Worm (Caenorhabditis elegans) whole organism, L4 larva: Measurements from ENCODE around the gene ZK632.10.
A peak's percentile ranks its signal among the peaks of the same experiment; 100 is the strongest.

Source experiments
- D1046.2 ChIP-seq: fragments of 200-800 bp; sonication (Bioruptor generic); IDR thresholded peaks from 2 replicates; pipeline ENCODE4 v1.3.6; 2022; ENCODE audit warnings: missing genetic modification characterization, missing compliant biosample characterization
- F10B5.3 ChIP-seq: sonication (generic microtip); optimal IDR thresholded peaks from 2 replicates; lab custom pipeline; 2016; ENCODE audit warnings: mild to moderate bottlenecking, missing genetic modification characterization, missing compliant biosample characterization
- F44E2.7 ChIP-seq: fragments of 200-800 bp; sonication (Bioruptor generic); IDR thresholded peaks from 2 replicates; pipeline ENCODE4 v2.1.2; 2022; ENCODE audit warnings: missing genetic modification characterization, missing compliant biosample characterization
- Y48G9A.11 ChIP-seq: fragments of 200-800 bp; sonication (Bioruptor generic); IDR thresholded peaks from 2 replicates; pipeline ENCODE4 v1.3.6; 2022; ENCODE audit warnings: missing genetic modification reagents, missing genetic modification characterization, missing compliant biosample characterization
- Y5F2A.4 ChIP-seq: fragments of 200-800 bp; sonication (Bioruptor generic); optimal IDR thresholded peaks from 2 replicates; lab custom pipeline; 2018; ENCODE audit warnings: mild to moderate bottlenecking, missing genetic modification characterization, missing compliant biosample characterization
- Y75B8A.6 ChIP-seq: fragments of 200-800 bp; sonication (Bioruptor generic); IDR thresholded peaks from 2 replicates; pipeline ENCODE4 v1.3.6; 2022; ENCODE audit warnings: missing genetic modification reagents, missing genetic modification characterization, missing compliant biosample characterization
- ZK337.2 ChIP-seq: fragments of 200-800 bp; sonication (Bioruptor generic); IDR thresholded peaks from 2 replicates; pipeline ENCODE4 v1.3.6; 2022; ENCODE audit warnings: missing genetic modification reagents, missing genetic modification characterization, missing compliant biosample characterization
- ZK546.5 ChIP-seq, 2 experiments: sonication (generic microtip); optimal IDR thresholded peaks; 2 replicates each; lab custom pipeline; 2017; ENCODE audit warnings: missing biosample characterization in 2 of 2, missing genetic modification characterization in 2 of 2
- aly-2 ChIP-seq: sonication (generic microtip); optimal IDR thresholded peaks from 2 replicates; lab custom pipeline; 2018; ENCODE audit warnings: missing biosample characterization, missing genetic modification characterization
- ama-1 ChIP-seq: fragments of 150-350 bp; optimal IDR thresholded peaks from 2 replicates; lab custom pipeline; 2014; ENCODE audit warnings: inconsistent platforms, mixed read lengths
- arid-1 ChIP-seq: fragments of 200-800 bp; sonication (Bioruptor generic); conservative IDR thresholded peaks from 2 replicates; pipeline ENCODE4 v1.3.6; 2022; ENCODE audit warnings: missing genetic modification reagents, missing genetic modification characterization, missing compliant biosample characterization
- ceh-20 ChIP-seq: fragments of 200-800 bp; sonication (Bioruptor generic); IDR thresholded peaks from 2 replicates; pipeline ENCODE4 v1.3.6; 2022; ENCODE audit warnings: missing genetic modification reagents, missing genetic modification characterization, missing compliant biosample characterization
- ceh-28 ChIP-seq: fragments of 150-350 bp; optimal IDR thresholded peaks from 2 replicates; lab custom pipeline; 2014; ENCODE audit warnings: missing biosample characterization, missing genetic modification reagents, missing genetic modification characterization
- ceh-32 ChIP-seq: sonication (generic microtip); optimal IDR thresholded peaks from 2 replicates; lab custom pipeline; 2016; ENCODE audit warnings: mild to moderate bottlenecking, missing genetic modification characterization, missing compliant biosample characterization; ENCODE audit not compliant: poor library complexity
- ceh-44 ChIP-seq: fragments of 200-800 bp; sonication (Bioruptor generic); IDR thresholded peaks from 2 replicates; pipeline ENCODE4 v1.3.6; 2022; ENCODE audit warnings: missing genetic modification reagents, missing genetic modification characterization, missing compliant biosample characterization
- ctbp-1 ChIP-seq: fragments of 200-800 bp; sonication (Bioruptor generic); IDR thresholded peaks from 2 replicates; pipeline ENCODE4 v1.3.6; 2022; ENCODE audit warnings: missing genetic modification reagents, missing genetic modification characterization, missing compliant biosample characterization
- daf-19 ChIP-seq: fragments of 200-800 bp; sonication (Bioruptor generic); conservative IDR thresholded peaks from 2 replicates; pipeline ENCODE4 v1.3.6; 2022; ENCODE audit warnings: missing genetic modification characterization, missing compliant biosample characterization
- dmd-6 ChIP-seq: fragments of 200-800 bp; sonication (Bioruptor generic); IDR thresholded peaks from 2 replicates; pipeline ENCODE4 v1.3.6; 2022; ENCODE audit warnings: missing genetic modification reagents, missing genetic modification characterization, missing compliant biosample characterization
- dmd-8 ChIP-seq: fragments of 200-800 bp; sonication (Bioruptor generic); IDR thresholded peaks from 2 replicates; pipeline ENCODE4 v1.3.6; 2022; ENCODE audit warnings: missing genetic modification characterization, missing compliant biosample characterization
- dpl-1 ChIP-seq: fragments of 150-350 bp; optimal IDR thresholded peaks from 2 replicates; lab custom pipeline; 2014; ENCODE audit warnings: missing biosample characterization, missing genetic modification reagents, missing genetic modification characterization
- egl-27 ChIP-seq: sonication (generic microtip); optimal IDR thresholded peaks from 3 replicates; lab custom pipeline; 2017; ENCODE audit warnings: missing biosample characterization, missing genetic modification reagents, missing genetic modification characterization
- egl-43 ChIP-seq: fragments of 200-800 bp; sonication (Bioruptor generic); IDR thresholded peaks from 2 replicates; pipeline ENCODE4 v1.3.6; 2022; ENCODE audit warnings: missing genetic modification reagents, missing genetic modification characterization, missing compliant biosample characterization
- fkh-10 ChIP-seq: fragments of 150-350 bp; optimal IDR thresholded peaks from 2 replicates; lab custom pipeline; 2014; ENCODE audit warnings: missing biosample characterization, missing genetic modification reagents, missing genetic modification characterization
- gei-8 ChIP-seq: fragments of 200-800 bp; sonication (Bioruptor generic); optimal IDR thresholded peaks from 2 replicates; lab custom pipeline; 2018; ENCODE audit warnings: mild to moderate bottlenecking, missing genetic modification characterization, missing compliant biosample characterization
- hlh-11 ChIP-seq: fragments of 200-800 bp; sonication (Bioruptor generic); optimal IDR thresholded peaks from 2 replicates; lab custom pipeline; 2018; ENCODE audit warnings: mild to moderate bottlenecking, missing genetic modification characterization, missing compliant biosample characterization
- hlh-30 ChIP-seq: sonication (generic microtip); optimal IDR thresholded peaks from 2 replicates; lab custom pipeline; 2017; ENCODE audit warnings: antibody characterized with exemption, mild to moderate bottlenecking, missing genetic modification characterization, missing compliant biosample characterization; ENCODE audit not compliant: insufficient read depth
- hmg-1.1 ChIP-seq: fragments of 200-800 bp; sonication (Bioruptor generic); IDR thresholded peaks from 2 replicates; pipeline ENCODE4 v1.3.6; 2022; ENCODE audit warnings: missing genetic modification reagents, missing genetic modification characterization, missing compliant biosample characterization
- jun-1 ChIP-seq: fragments of 150-350 bp; optimal IDR thresholded peaks from 2 replicates; lab custom pipeline; 2014; ENCODE audit warnings: missing biosample characterization, missing genetic modification reagents, missing genetic modification characterization
- lin-38 ChIP-seq: fragments of 200-800 bp; sonication (Bioruptor generic); IDR thresholded peaks from 2 replicates; pipeline ENCODE4 v1.3.6; 2022; ENCODE audit warnings: missing genetic modification reagents, missing genetic modification characterization, missing compliant biosample characterization
- lsy-2 ChIP-seq, 2 experiments: fragments of 150-350 bp in 1 of 2; sonication (generic microtip) in 1 of 2; optimal IDR thresholded peaks; 2 replicates each; lab custom pipeline; 2014 to 2017; ENCODE audit warnings: missing biosample characterization in 2 of 2, missing genetic modification characterization in 2 of 2
- madf-9 ChIP-seq: fragments of 200-800 bp; sonication (Bioruptor generic); conservative IDR thresholded peaks from 2 replicates; pipeline ENCODE4 v1.3.6; 2022; ENCODE audit warnings: missing genetic modification reagents, missing genetic modification characterization, missing compliant biosample characterization
- mdt-29 ChIP-seq: fragments of 200-800 bp; sonication (Bioruptor generic); IDR thresholded peaks from 2 replicates; pipeline ENCODE4 v1.3.6; 2022; ENCODE audit warnings: missing genetic modification reagents, missing genetic modification characterization, missing compliant biosample characterization
- mep-1 ChIP-seq: fragments of 150-350 bp; sonication (generic microtip); optimal IDR thresholded peaks from 3 replicates; lab custom pipeline; 2014; ENCODE audit warnings: missing biosample characterization, missing genetic modification characterization
- nhr-10 ChIP-seq: fragments of 150-350 bp; optimal IDR thresholded peaks from 2 replicates; lab custom pipeline; 2014; ENCODE audit warnings: missing biosample characterization, missing genetic modification characterization
- nhr-102 ChIP-seq: sonication (generic microtip); optimal IDR thresholded peaks from 2 replicates; lab custom pipeline; 2016; ENCODE audit warnings: mild to moderate bottlenecking, missing genetic modification characterization, moderate library complexity, missing compliant biosample characterization
- nhr-11 ChIP-seq: fragments of 150-350 bp; optimal IDR thresholded peaks from 2 replicates; lab custom pipeline; 2014; ENCODE audit warnings: missing biosample characterization, missing genetic modification characterization
- nhr-111 ChIP-seq: fragments of 200-800 bp; sonication (Bioruptor generic); optimal IDR thresholded peaks from 2 replicates; lab custom pipeline; 2018; ENCODE audit warnings: mild to moderate bottlenecking, missing genetic modification characterization, missing compliant biosample characterization
- nhr-237 ChIP-seq: sonication (generic microtip); optimal IDR thresholded peaks from 2 replicates; lab custom pipeline; 2017; ENCODE audit warnings: missing biosample characterization, missing genetic modification characterization
- nhr-25 ChIP-seq: sonication (generic microtip); optimal IDR thresholded peaks from 2 replicates; lab custom pipeline; 2017; ENCODE audit warnings: missing genetic modification characterization, mild to moderate bottlenecking, missing compliant biosample characterization, antibody characterized with exemption, moderate library complexity, borderline replicate concordance; ENCODE audit not compliant: insufficient read depth
- nhr-42 ChIP-seq: fragments of 200-800 bp; sonication (Bioruptor generic); IDR thresholded peaks from 2 replicates; pipeline ENCODE4 v1.3.6; 2022; ENCODE audit warnings: missing genetic modification characterization, missing compliant biosample characterization
- nhr-48 ChIP-seq: sonication (generic microtip); optimal IDR thresholded peaks from 2 replicates; lab custom pipeline; 2016; ENCODE audit warnings: mild to moderate bottlenecking, missing genetic modification characterization, missing compliant biosample characterization
- nhr-76 ChIP-seq: fragments of 150-350 bp; optimal IDR thresholded peaks from 2 replicates; lab custom pipeline; 2014; ENCODE audit warnings: missing biosample characterization, missing genetic modification characterization
- sdz-12 ChIP-seq: fragments of 200-800 bp; sonication (Bioruptor generic); optimal IDR thresholded peaks from 2 replicates; lab custom pipeline; 2018; ENCODE audit warnings: mild to moderate bottlenecking, missing genetic modification characterization, missing compliant biosample characterization
- spr-1 ChIP-seq: sonication (generic microtip); optimal IDR thresholded peaks from 2 replicates; lab custom pipeline; 2016; ENCODE audit warnings: mild to moderate bottlenecking, missing genetic modification characterization, missing compliant biosample characterization
- tra-1 ChIP-seq: fragments of 200-800 bp; sonication (Bioruptor generic); IDR thresholded peaks from 2 replicates; pipeline ENCODE4 v1.3.6; 2022; ENCODE audit warnings: missing genetic modification reagents, missing genetic modification characterization, missing compliant biosample characterization
- unc-130 ChIP-seq: sonication (generic microtip); optimal IDR thresholded peaks from 2 replicates; lab custom pipeline; 2016; ENCODE audit warnings: missing genetic modification reagents, missing genetic modification characterization, missing compliant biosample characterization
- unc-62 ChIP-seq, 3 experiments: fragments of 150-350 bp in 1 of 3; sonication (generic microtip); optimal IDR thresholded peaks in 2 of 3; peaks in 1 of 3; 1 replicate in 1 of 3; 2 replicates in 2 of 3; lab custom pipeline; 2014 to 2017; ENCODE audit warnings: missing biosample characterization in 3 of 3, missing genetic modification characterization in 3 of 3, missing genetic modification reagents in 3 of 3, missing genotype in 1 of 3
- vab-7 ChIP-seq: fragments of 200-800 bp; sonication (Bioruptor generic); IDR thresholded peaks from 2 replicates; pipeline ENCODE4 v1.3.6; 2022; ENCODE audit warnings: missing genetic modification reagents, missing genetic modification characterization, missing compliant biosample characterization
- zfp-2 ChIP-seq: sonication (generic microtip); optimal IDR thresholded peaks from 2 replicates; lab custom pipeline; 2016; ENCODE audit warnings: mild to moderate bottlenecking, missing genetic modification characterization, missing compliant biosample characterization
- ztf-7 ChIP-seq: fragments of 150-350 bp; optimal IDR thresholded peaks from 2 replicates; lab custom pipeline; 2014; ENCODE audit warnings: missing biosample characterization, missing genetic modification characterization

ZK632.10 gene

ce11 chrIII:9827163-9827951, at the start of gene ZK632.10, which contains the start of gene ZK632.11:
ZK632.10 (minus strand) TSS chrIII:9827722.
ZK632.11 (plus strand) TSS chrIII:9827915.
- TF ChIP-seq ZK546.5 (tag; optimal IDR thresholded peaks at IDR 0.05; lab: Kevin White, UChicago) (no peak), daf-19 (GFP tag; lab: Robert Waterston, UW) (no peak), gei-8 (GFP tag; lab: Kevin White, UChicago) (no peak), spr-1 (no peak), vab-7 (GFP tag; lab: Robert Waterston, UW) (no peak), nhr-48 (tag; lab: Kevin White, UChicago) (no peak), nhr-42 (no peak), ceh-32 (tag; lab: Kevin White, UChicago) (no peak), zfp-2 (tag; lab: Kevin White, UChicago) (no peak), F44E2.7 (no peak), nhr-237 (tag; lab: Kevin White, UChicago) (no peak), ceh-20 (GFP tag; lab: Robert Waterston, UW) (no peak), F10B5.3 (tag; lab: Kevin White, UChicago) (no peak), lin-38 (GFP tag; lab: Robert Waterston, UW) (peak; percentile 34), arid-1 (GFP tag; lab: Robert Waterston, UW) (no peak), dmd-6 (GFP tag; lab: Robert Waterston, UW) (peak; percentile 52), hlh-30 (tag; lab: Kevin White, UChicago) (peak; percentile 89), fkh-10 (GFP tag; lab: Kevin White, UChicago) (no peak), unc-62 (GFP tag; optimal IDR thresholded peaks at IDR 0.05 in 1 of 2; lab: Kevin White, UChicago) (peak in 1 of 2 experiments; percentile 74), unc-62 (tag; optimal IDR thresholded peaks at IDR 0.05; lab: Kevin White, UChicago) (no peak), ama-1 (lab: Kevin White, UChicago) (no peak), nhr-11 (tag; lab: Kevin White, UChicago) (no peak), ctbp-1 (GFP tag; lab: Robert Waterston, UW) (0 out of 2 replicates have a peak, but pooled peaks have one; percentile 28), mep-1 (tag; lab: Kevin White, UChicago) (peak; percentile 53), Y5F2A.4 (no peak), ceh-44 (GFP tag; lab: Robert Waterston, UW) (no peak), mdt-29 (GFP tag; lab: Robert Waterston, UW) (no peak), unc-130 (GFP tag; lab: Kevin White, UChicago) (peak; percentile 56), ztf-7 (tag; lab: Kevin White, UChicago) (peak; percentile 28), nhr-102 (tag; lab: Kevin White, UChicago) (no peak), ceh-28 (tag; lab: Kevin White, UChicago) (no peak), madf-9 (no peak), lsy-2 (tag; optimal IDR thresholded peaks at IDR 0.05; lab: Kevin White, UChicago) (peak; percentile 61 to 98), aly-2 (tag; lab: Kevin White, UChicago) (no peak), D1046.2 (GFP tag; lab: Robert Waterston, UW) (no peak), egl-43 (GFP tag; lab: Robert Waterston, UW) (no peak), dmd-8 (no peak), nhr-10 (tag; lab: Kevin White, UChicago) (no peak), dpl-1 (GFP tag; lab: Kevin White, UChicago) (peak; percentile 40), Y48G9A.11 (GFP tag; lab: Robert Waterston, UW) (no peak), hlh-11 (peak; percentile 26), egl-27 (tag; lab: Kevin White, UChicago) (no peak), nhr-25 (no peak), nhr-111 (GFP tag; lab: Kevin White, UChicago) (no peak), nhr-76 (tag; lab: Kevin White, UChicago) (no peak), ZK337.2 (GFP tag; lab: Robert Waterston, UW) (no peak), Y75B8A.6 (GFP tag; lab: Robert Waterston, UW) (no peak), sdz-12 (GFP tag; lab: Kevin White, UChicago) (no peak), tra-1 (GFP tag; lab: Robert Waterston, UW) (no peak), jun-1 (tag; lab: Kevin White, UChicago) (no peak), hmg-1.1 (no peak)
